Worm (Caenorhabditis elegans) whole organism, early embryonic: Measurements from ENCODE around the gene clec-51.

Experiments used
- B0310.2 ChIP-seq: sonication (generic microtip); optimal IDR thresholded peaks from 2 replicates; lab custom pipeline; 2016; ENCODE audit warnings: mild to moderate bottlenecking, missing genetic modification characterization, missing compliant biosample characterization
- F13C5.2 ChIP-seq: sonication (generic microtip); optimal IDR thresholded peaks from 2 replicates; lab custom pipeline; 2017; ENCODE audit warnings: mild to moderate bottlenecking, missing genetic modification characterization, inconsistent platforms, missing compliant biosample characterization
- aly-1 ChIP-seq: sonication (generic microtip); optimal IDR thresholded peaks from 2 replicates; lab custom pipeline; 2016; ENCODE audit warnings: missing genetic modification characterization, missing compliant biosample characterization
- ama-1 ChIP-seq: fragments of 150-350 bp; optimal IDR thresholded peaks from 2 replicates; lab custom pipeline; 2014
- ceh-13 ChIP-seq: fragments of 200-800 bp; sonication (Bioruptor generic); optimal IDR thresholded peaks from 2 replicates; lab custom pipeline; 2018; ENCODE audit warnings: mild to moderate bottlenecking, missing genetic modification characterization, missing compliant biosample characterization
- ceh-36 ChIP-seq: sonication (generic microtip); optimal IDR thresholded peaks from 2 replicates; lab custom pipeline; 2016; ENCODE audit warnings: missing genetic modification characterization, inconsistent platforms, missing compliant biosample characterization
- ets-7 ChIP-seq: sonication (generic microtip); optimal IDR thresholded peaks from 2 replicates; lab custom pipeline; 2016; ENCODE audit warnings: missing genotype, missing genetic modification characterization, missing compliant biosample characterization
- flt-1 ChIP-seq: fragments of 200-800 bp; sonication (Bioruptor generic); IDR thresholded peaks from 2 replicates; pipeline ENCODE4 v1.3.6; 2022; ENCODE audit warnings: missing genetic modification characterization, missing compliant biosample characterization
- hmbx-1 ChIP-seq: sonication (generic microtip); optimal IDR thresholded peaks from 2 replicates; lab custom pipeline; 2016; ENCODE audit warnings: mild to moderate bottlenecking, missing genetic modification characterization, missing compliant biosample characterization
- hmg-4 ChIP-seq: fragments of 200-800 bp; sonication (Bioruptor generic); optimal IDR thresholded peaks from 2 replicates; lab custom pipeline; 2018; ENCODE audit warnings: mild to moderate bottlenecking, missing genetic modification characterization, missing compliant biosample characterization
- hnd-1 ChIP-seq: sonication (generic microtip); optimal IDR thresholded peaks from 2 replicates; lab custom pipeline; 2016; ENCODE audit warnings: missing genetic modification characterization, missing compliant biosample characterization
- pes-1 ChIP-seq: fragments of 200-800 bp; sonication (Bioruptor generic); IDR thresholded peaks from 2 replicates; pipeline ENCODE4 v1.3.6; 2022; ENCODE audit warnings: missing genetic modification reagents, missing genetic modification characterization, missing compliant biosample characterization
- scrt-1 ChIP-seq: fragments of 200-800 bp; sonication (Bioruptor generic); IDR thresholded peaks from 2 replicates; pipeline ENCODE4 v1.3.6; 2022; ENCODE audit warnings: missing genetic modification characterization, missing compliant biosample characterization
- sea-1 ChIP-seq: fragments of 200-800 bp; sonication (Bioruptor generic); conservative IDR thresholded peaks from 2 replicates; pipeline ENCODE4 v1.3.6; 2022; ENCODE audit warnings: missing genetic modification characterization, missing compliant biosample characterization
- tbx-11 ChIP-seq: fragments of 200-800 bp; sonication (Bioruptor generic); IDR thresholded peaks from 2 replicates; pipeline ENCODE4 v1.3.6; 2022; ENCODE audit warnings: missing genetic modification characterization, missing compliant biosample characterization
- tbx-37 ChIP-seq: fragments of 200-800 bp; sonication (Bioruptor generic); conservative IDR thresholded peaks from 2 replicates; pipeline ENCODE4 v1.3.6; 2022; ENCODE audit warnings: missing genetic modification reagents, missing genetic modification characterization, missing compliant biosample characterization
- tra-4 ChIP-seq: sonication (generic microtip); optimal IDR thresholded peaks from 2 replicates; lab custom pipeline; 2017; ENCODE audit warnings: missing genetic modification characterization, missing compliant biosample characterization

The clec-51 gene

ce11 chrIV:8115462-8115861 is 48.1 kb downstream of the clec-51 start, which contains the start of gene irld-8:
Gene irld-8 (plus strand): TSS chrIV:8115762.
- TF ChIP-seq hmbx-1 (tag; lab: Kevin White, UChicago) (no peak), hmg-4 (GFP tag; lab: Kevin White, UChicago) (no peak), ama-1 (lab: Kevin White, UChicago) (no peak), tbx-11 (no peak), ceh-36 (no peak), B0310.2 (no peak), sea-1 (no peak), ets-7 (tag; lab: Kevin White, UChicago) (no peak), ceh-13 (no peak), tbx-37 (no peak)

ce11 chrIV:8114535-8114934 is 49.1 kb downstream of the clec-51 start:
- no peak for TF ChIP-seq pes-1 (GFP tag; lab: Robert Waterston, UW)
- TF ChIP-seq hnd-1 (tag; lab: Kevin White, UChicago): no peak
- no peak for TF ChIP-seq sea-1
- TF ChIP-seq scrt-1 (GFP tag; lab: Robert Waterston, UW): no peak
- TF ChIP-seq tbx-37: no peak
- no peak for TF ChIP-seq tbx-11
- TF ChIP-seq hmg-4 (GFP tag; lab: Kevin White, UChicago): no peak
- TF ChIP-seq tra-4 (tag; lab: Kevin White, UChicago): no peak
- TF ChIP-seq ceh-36: no peak
- TF ChIP-seq aly-1: no peak
- TF ChIP-seq ceh-13: no peak
- TF ChIP-seq B0310.2: no peak
- TF ChIP-seq flt-1 (GFP tag; lab: Robert Waterston, UW): no peak
- TF ChIP-seq F13C5.2 (tag; lab: Kevin White, UChicago): no peak
- no peak for TF ChIP-seq ets-7 (tag; lab: Kevin White, UChicago)
- TF ChIP-seq hmbx-1 (tag; lab: Kevin White, UChicago): no peak
- no peak for TF ChIP-seq ama-1 (lab: Kevin White, UChicago)

ce11 chrIV:8113161-8113560 is 50.4 kb downstream of the clec-51 start, which contains the start of gene Y42H9AR.1:
Gene Y42H9AR.1 (plus strand): TSS chrIV:8113393.
- peak; percentile 3 for TF ChIP-seq F13C5.2 (tag; lab: Kevin White, UChicago)
- TF ChIP-seq ceh-13: no peak

ce11 chrIV:8112646-8113045 is 51.0 kb downstream of the clec-51 start:
- no peak for TF ChIP-seq tbx-11
- TF ChIP-seq pes-1 (GFP tag; lab: Robert Waterston, UW): no peak

- peak; percentile 27 for TF ChIP-seq F13C5.2 (tag; lab: Kevin White, UChicago)
- TF ChIP-seq flt-1 (GFP tag; lab: Robert Waterston, UW): no peak
- TF ChIP-seq tbx-11: no peak
Measured at ce11 chrIV:8112187-8112586, 51.4 kb downstream of the clec-51 start, which contains the start of gene Y42H9AR.4. Gene Y42H9AR.4 (minus strand): TSS chrIV:8112218.
